Worm (Caenorhabditis elegans) whole organism, L1 larva: Measurements from ENCODE around the gene num-1.

Experiments used
- C04F5.9 ChIP-seq: sonication (generic microtip); optimal IDR thresholded peaks from 2 replicates; lab custom pipeline; 2016; ENCODE audit warnings: missing genetic modification characterization, missing compliant biosample characterization
- F16B12.6 ChIP-seq: fragments of 150-350 bp; optimal IDR thresholded peaks from 2 replicates; lab custom pipeline; 2014; ENCODE audit warnings: missing biosample characterization, missing genetic modification characterization
- aha-1 ChIP-seq: fragments of 150-350 bp; optimal IDR thresholded peaks from 2 replicates; lab custom pipeline; 2014; ENCODE audit warnings: missing biosample characterization, missing genetic modification characterization
- alr-1 ChIP-seq: fragments of 200-800 bp; sonication (Bioruptor generic); optimal IDR thresholded peaks from 2 replicates; lab custom pipeline; 2018; ENCODE audit warnings: borderline replicate concordance, mild to moderate bottlenecking, missing genetic modification characterization, missing compliant biosample characterization
- aly-2 ChIP-seq: fragments of 150-350 bp; optimal IDR thresholded peaks from 2 replicates; lab custom pipeline; 2014; ENCODE audit warnings: missing biosample characterization, missing genetic modification characterization
- ama-1 ChIP-seq: fragments of 150-350 bp; optimal IDR thresholded peaks from 2 replicates; lab custom pipeline; 2014
- blmp-1 ChIP-seq: fragments of 150-350 bp; optimal IDR thresholded peaks from 2 replicates; lab custom pipeline; 2014; ENCODE audit warnings: missing biosample characterization, missing genetic modification characterization
- ceh-63 ChIP-seq: fragments of 200-800 bp; sonication (Bioruptor generic); optimal IDR thresholded peaks from 2 replicates; lab custom pipeline; 2018; ENCODE audit warnings: mild to moderate bottlenecking, missing genetic modification characterization, missing compliant biosample characterization
- ceh-82 ChIP-seq, 3 experiments: fragments of 150-350 bp in 1 of 3; sonication (generic microtip) in 2 of 3; optimal IDR thresholded peaks; 2 replicates each; lab custom pipeline; 2014 to 2017; ENCODE audit warnings: missing biosample characterization in 3 of 3, missing genetic modification characterization in 3 of 3
- ceh-90 ChIP-seq: sonication (generic microtip); optimal IDR thresholded peaks from 2 replicates; lab custom pipeline; 2016; ENCODE audit warnings: missing genetic modification characterization, missing compliant biosample characterization
- ces-1 ChIP-seq: fragments of 150-350 bp; optimal IDR thresholded peaks from 2 replicates; lab custom pipeline; 2014; ENCODE audit warnings: missing biosample characterization, missing genetic modification reagents, missing genetic modification characterization
- dpl-1 ChIP-seq, 3 experiments: fragments of 150-350 bp in 2 of 3; sonication (generic microtip) in 1 of 3; optimal IDR thresholded peaks; 2 replicates each; lab custom pipeline; 2014 to 2017; ENCODE audit warnings: missing biosample characterization in 3 of 3, missing genetic modification characterization in 3 of 3, missing genetic modification reagents in 3 of 3
- efl-1 ChIP-seq, 4 experiments: fragments of 150-350 bp; optimal IDR thresholded peaks in 3 of 4; peaks in 1 of 4; 1 replicate in 1 of 4; 2 replicates in 3 of 4; lab custom pipeline; 2014; ENCODE audit warnings: missing biosample characterization in 2 of 4, missing genetic modification characterization in 2 of 4, missing genetic modification reagents in 2 of 4
- efl-3 ChIP-seq: fragments of 200-800 bp; sonication (Bioruptor generic); optimal IDR thresholded peaks from 2 replicates; lab custom pipeline; 2018; ENCODE audit warnings: mild to moderate bottlenecking, missing genetic modification characterization, missing compliant biosample characterization
- egl-13 ChIP-seq: sonication (generic microtip); optimal IDR thresholded peaks from 2 replicates; lab custom pipeline; 2016; ENCODE audit warnings: missing genotype, missing genetic modification reagents, missing genetic modification characterization, missing compliant biosample characterization
- elt-2 ChIP-seq: sonication (generic microtip); optimal IDR thresholded peaks from 2 replicates; lab custom pipeline; 2016; ENCODE audit warnings: missing genetic modification characterization, mild to moderate bottlenecking, inconsistent platforms, missing compliant biosample characterization, missing genetic modification reagents
- ets-5 ChIP-seq: fragments of 200-800 bp; sonication (Bioruptor generic); IDR thresholded peaks from 2 replicates; pipeline ENCODE4 v1.3.6; 2022; ENCODE audit warnings: missing genetic modification characterization, missing compliant biosample characterization
- fkh-10 ChIP-seq: sonication (generic microtip); optimal IDR thresholded peaks from 2 replicates; lab custom pipeline; 2017; ENCODE audit warnings: missing biosample characterization, missing genetic modification reagents, missing genetic modification characterization
- fkh-4 ChIP-seq: sonication (generic microtip); optimal IDR thresholded peaks from 2 replicates; lab custom pipeline; 2016; ENCODE audit warnings: missing compliant biosample characterization, missing genetic modification characterization, borderline replicate concordance
- fos-1 ChIP-seq: fragments of 150-350 bp; optimal IDR thresholded peaks from 2 replicates; lab custom pipeline; 2014; ENCODE audit warnings: missing biosample characterization, missing genetic modification characterization
- hlh-17 ChIP-seq: fragments of 200-800 bp; sonication (Bioruptor generic); optimal IDR thresholded peaks from 2 replicates; lab custom pipeline; 2018; ENCODE audit warnings: missing genetic modification characterization, mild to moderate bottlenecking, missing compliant biosample characterization, moderate library complexity, borderline replicate concordance
- hlh-4 ChIP-seq: sonication (generic microtip); optimal IDR thresholded peaks from 2 replicates; lab custom pipeline; 2016; ENCODE audit warnings: mild to moderate bottlenecking, missing genetic modification characterization, missing compliant biosample characterization
- isw-1 ChIP-seq: fragments of 200-800 bp; sonication (Bioruptor generic); IDR thresholded peaks from 2 replicates; pipeline ENCODE4 v1.3.6; 2022; ENCODE audit warnings: missing genetic modification characterization, missing compliant biosample characterization
- jun-1 ChIP-seq: fragments of 150-350 bp; optimal IDR thresholded peaks from 2 replicates; lab custom pipeline; 2014; ENCODE audit warnings: missing biosample characterization, missing genetic modification reagents, missing genetic modification characterization
- lin-13 ChIP-seq: fragments of 150-350 bp; optimal IDR thresholded peaks from 2 replicates; lab custom pipeline; 2014; ENCODE audit warnings: missing biosample characterization, missing genetic modification reagents, missing genetic modification characterization
- lin-39 ChIP-seq: fragments of 150-350 bp; optimal IDR thresholded peaks from 2 replicates; lab custom pipeline; 2014; ENCODE audit warnings: missing biosample characterization, missing genetic modification reagents, missing genetic modification characterization
- lir-3 ChIP-seq: sonication (generic microtip); optimal IDR thresholded peaks from 2 replicates; lab custom pipeline; 2016; ENCODE audit warnings: mild to moderate bottlenecking, missing genetic modification characterization, moderate library complexity, missing compliant biosample characterization; ENCODE audit not compliant: poor library complexity
- lsy-2 ChIP-seq, 2 experiments: fragments of 150-350 bp; optimal IDR thresholded peaks; 2 replicates each; lab custom pipeline; 2014; ENCODE audit warnings: missing biosample characterization in 2 of 2, missing genetic modification characterization in 2 of 2
- mdl-1 ChIP-seq, 2 experiments: fragments of 150-350 bp; optimal IDR thresholded peaks; 2 replicates each; lab custom pipeline; 2014 to 2017; ENCODE audit warnings: missing biosample characterization in 2 of 2, missing genetic modification characterization in 2 of 2, inconsistent platforms in 1 of 2
- mep-1 ChIP-seq: fragments of 150-350 bp; optimal IDR thresholded peaks from 2 replicates; lab custom pipeline; 2014; ENCODE audit warnings: missing biosample characterization, missing genetic modification characterization
- nhr-20 ChIP-seq: sonication (generic microtip); optimal IDR thresholded peaks from 2 replicates; lab custom pipeline; 2016; ENCODE audit warnings: mild to moderate bottlenecking, missing genetic modification characterization, missing compliant biosample characterization
- nhr-237 ChIP-seq: fragments of 150-350 bp; optimal IDR thresholded peaks from 2 replicates; lab custom pipeline; 2014; ENCODE audit warnings: missing biosample characterization, missing genetic modification characterization
- nhr-71 ChIP-seq: sonication (generic microtip); optimal IDR thresholded peaks from 2 replicates; lab custom pipeline; 2016; ENCODE audit warnings: mild to moderate bottlenecking, missing genetic modification characterization, moderate library complexity, missing compliant biosample characterization
- nhr-84 ChIP-seq: sonication (generic microtip); optimal IDR thresholded peaks from 2 replicates; lab custom pipeline; 2017; ENCODE audit warnings: missing biosample characterization, missing genetic modification characterization
- nhr-85 ChIP-seq: sonication (generic microtip); peaks from one replicate; lab custom pipeline; 2016; ENCODE audit warnings: missing genetic modification characterization, inconsistent platforms, missing compliant biosample characterization
- pqm-1 ChIP-seq: sonication (generic microtip); optimal IDR thresholded peaks from 3 replicates; lab custom pipeline; 2017; ENCODE audit warnings: missing biosample characterization, missing genetic modification characterization
- snpc-4 ChIP-seq: fragments of 150-350 bp; optimal IDR thresholded peaks from 2 replicates; lab custom pipeline; 2014; ENCODE audit warnings: missing biosample characterization, missing genetic modification characterization
- swsn-7 ChIP-seq: sonication (generic microtip); optimal IDR thresholded peaks from 2 replicates; lab custom pipeline; 2016; ENCODE audit warnings: missing genetic modification characterization, missing compliant biosample characterization
- tbx-2 ChIP-seq: sonication (generic microtip); optimal IDR thresholded peaks from 2 replicates; lab custom pipeline; 2016; ENCODE audit warnings: missing genetic modification characterization, missing compliant biosample characterization
- tlp-1 ChIP-seq: fragments of 150-350 bp; optimal IDR thresholded peaks from 2 replicates; lab custom pipeline; 2014; ENCODE audit warnings: missing biosample characterization, missing genetic modification characterization
- unc-130 ChIP-seq: fragments of 150-350 bp; optimal IDR thresholded peaks from 2 replicates; lab custom pipeline; 2017; ENCODE audit warnings: missing biosample characterization, missing genetic modification characterization, inconsistent platforms
- xbp-1 ChIP-seq: sonication (generic microtip); optimal IDR thresholded peaks from 2 replicates; lab custom pipeline; 2016; ENCODE audit warnings: missing genetic modification characterization, missing compliant biosample characterization
- zag-1 ChIP-seq: fragments of 150-350 bp; optimal IDR thresholded peaks from 2 replicates; lab custom pipeline; 2014; ENCODE audit warnings: missing biosample characterization, missing genetic modification characterization
- zip-4 ChIP-seq: fragments of 200-800 bp; sonication (Bioruptor generic); optimal IDR thresholded peaks from 2 replicates; lab custom pipeline; 2018; ENCODE audit warnings: mild to moderate bottlenecking, missing genetic modification characterization, moderate library complexity, missing compliant biosample characterization
- ztf-4 ChIP-seq: fragments of 150-350 bp; optimal IDR thresholded peaks from 2 replicates; lab custom pipeline; 2014; ENCODE audit warnings: missing biosample characterization, missing genetic modification characterization

Gene num-1

DNA sequence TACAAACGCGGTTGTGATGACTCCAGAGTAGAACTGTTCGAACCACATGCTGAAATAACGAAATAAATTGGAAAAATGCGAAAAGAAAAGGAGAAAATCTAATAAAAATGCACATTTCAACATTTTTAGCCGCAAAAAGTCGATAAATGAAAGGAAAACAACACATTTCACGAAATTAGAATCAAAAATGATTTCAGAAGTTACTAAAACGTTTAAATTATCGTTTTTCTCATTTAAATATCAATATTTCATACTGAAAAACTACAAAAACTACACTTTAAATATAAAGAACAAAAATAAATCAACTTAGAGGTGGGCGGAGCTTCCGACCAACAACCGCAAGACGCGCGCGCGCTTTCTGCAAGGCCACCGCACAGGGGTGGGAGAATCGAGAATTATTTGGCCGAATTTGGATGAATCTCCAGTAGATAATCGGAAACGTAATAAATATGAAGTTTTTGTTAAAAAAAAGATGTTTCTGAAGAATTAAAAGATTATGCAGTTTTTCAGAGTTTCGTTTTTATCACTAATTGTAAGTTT lies 22.3 kb downstream of the num-1 start, which contains the start of gene ndua-1 (continued):
- TF ChIP-seq elt-2 (tag; lab: Kevin White, UChicago) (no peak), efl-3 (GFP tag; lab: Kevin White, UChicago) (no peak), fos-1 (tag; lab: Kevin White, UChicago) (no peak), snpc-4 (peak; percentile 65), hlh-17 (GFP tag; lab: Kevin White, UChicago) (no peak), hlh-4 (tag; lab: Kevin White, UChicago) (no peak), tbx-2 (tag; lab: Kevin White, UChicago) (peak; percentile 53), ces-1 (no peak), lin-39 (tag; lab: Kevin White, UChicago) (peak; percentile 4), ztf-4 (tag; lab: Kevin White, UChicago) (no peak), aly-2 (no peak), alr-1 (tag; lab: Kevin White, UChicago) (no peak), lsy-2 (tag; optimal IDR thresholded peaks at IDR 0.05; lab: Kevin White, UChicago) (peak; percentile 59 to 71), nhr-237 (tag; lab: Kevin White, UChicago) (no peak), unc-130 (tag; lab: Kevin White, UChicago) (peak; percentile 6), C04F5.9 (tag; lab: Kevin White, UChicago) (no peak), lir-3 (peak; percentile 44), ceh-90 (no peak), nhr-84 (tag; lab: Kevin White, UChicago) (no peak), efl-1 (optimal IDR thresholded peaks at IDR 0.05; lab: Kevin White, UChicago) (peak; percentile 10 to 44), efl-1 (GFP tag; optimal IDR thresholded peaks at IDR 0.05 in 1 of 2; lab: Kevin White, UChicago) (peak; percentile 17 to 94), dpl-1 (GFP tag; optimal IDR thresholded peaks at IDR 0.05; lab: Kevin White, UChicago) (peak in 2 of 3 experiments; percentile 22 to 23), mep-1 (tag; lab: Kevin White, UChicago) (no peak), blmp-1 (peak; percentile 0), ceh-63 (GFP tag; lab: Kevin White, UChicago) (no peak), nhr-71 (peak; percentile 66), isw-1 (GFP tag; lab: Robert Waterston, UW) (no peak), nhr-85 (tag; lab: Kevin White, UChicago) (no peak), fkh-4 (no peak), egl-13 (no peak), nhr-20 (tag; lab: Kevin White, UChicago) (peak; percentile 63), aha-1 (tag; lab: Kevin White, UChicago) (no peak), fkh-10 (GFP tag; lab: Kevin White, UChicago) (no peak), jun-1 (tag; lab: Kevin White, UChicago) (no peak), ama-1 (lab: Kevin White, UChicago) (no peak), xbp-1 (tag; lab: Kevin White, UChicago) (peak; percentile 38), zag-1 (tag; lab: Kevin White, UChicago) (no peak), ets-5 (no peak), pqm-1 (tag; lab: Kevin White, UChicago) (no peak), zip-4 (GFP tag; lab: Kevin White, UChicago) (no peak), lin-13 (GFP tag; lab: Kevin White, UChicago) (peak; percentile 24), swsn-7 (peak; percentile 61), ceh-82 (tag; optimal IDR thresholded peaks at IDR 0.05; lab: Kevin White, UChicago) (peak in 2 of 3 experiments; percentile 44 to 64), F16B12.6 (tag; lab: Kevin White, UChicago) (no peak), mdl-1 (tag; optimal IDR thresholded peaks at IDR 0.05; lab: Kevin White, UChicago) (no peak), tlp-1 (tag; lab: Kevin White, UChicago) (no peak)
- TF ChIP-seq, all 84 proteins: peak for 26
